Worm (Caenorhabditis elegans) whole organism, late embryonic: ENCODE results near the gene col-2.

ENCODE experiments used
- F13H6.1 ChIP-seq: sonication (generic microtip); optimal IDR thresholded peaks from 2 replicates; lab custom pipeline; 2016; ENCODE audit warnings: missing genetic modification characterization, missing compliant biosample characterization
- K09A11.1 ChIP-seq: sonication (generic microtip); optimal IDR thresholded peaks from 2 replicates; lab custom pipeline; 2017; ENCODE audit warnings: antibody characterized with exemption, mild to moderate bottlenecking, missing genetic modification characterization, missing compliant biosample characterization; ENCODE audit not compliant: insufficient read depth
- Y22D7AL.16 ChIP-seq: sonication (generic microtip); optimal IDR thresholded peaks from 2 replicates; lab custom pipeline; 2016; ENCODE audit warnings: missing genetic modification characterization, missing compliant biosample characterization
- ceh-22 ChIP-seq: sonication (generic microtip); optimal IDR thresholded peaks from 2 replicates; lab custom pipeline; 2017; ENCODE audit warnings: missing biosample characterization, missing genetic modification characterization
- ceh-24 ChIP-seq: sonication (generic microtip); optimal IDR thresholded peaks from 2 replicates; lab custom pipeline; 2016; ENCODE audit warnings: mild to moderate bottlenecking, missing genetic modification characterization, missing compliant biosample characterization
- ceh-48 ChIP-seq: sonication (generic microtip); optimal IDR thresholded peaks from 2 replicates; lab custom pipeline; 2016; ENCODE audit warnings: missing genetic modification characterization, inconsistent platforms, missing compliant biosample characterization
- che-1 ChIP-seq: sonication (generic microtip); optimal IDR thresholded peaks from 2 replicates; lab custom pipeline; 2016; ENCODE audit warnings: mild to moderate bottlenecking, missing genetic modification characterization, missing compliant biosample characterization
- fkh-10 ChIP-seq: fragments of 150-350 bp; optimal IDR thresholded peaks from 2 replicates; lab custom pipeline; 2014; ENCODE audit warnings: missing biosample characterization, missing genetic modification reagents, missing genetic modification characterization
- gmeb-2 ChIP-seq: sonication (generic microtip); optimal IDR thresholded peaks from 2 replicates; lab custom pipeline; 2016; ENCODE audit warnings: missing genetic modification characterization, inconsistent platforms, missing compliant biosample characterization
- hlh-13 ChIP-seq: fragments of 200-800 bp; sonication (Bioruptor generic); optimal IDR thresholded peaks from 2 replicates; lab custom pipeline; 2018; ENCODE audit warnings: mild to moderate bottlenecking, missing genetic modification characterization, missing compliant biosample characterization
- hlh-6 ChIP-seq: sonication (generic microtip); optimal IDR thresholded peaks from 2 replicates; lab custom pipeline; 2016; ENCODE audit warnings: missing genotype, missing genetic modification characterization, missing compliant biosample characterization
- lin-11 ChIP-seq: fragments of 200-800 bp; sonication (Bioruptor generic); optimal IDR thresholded peaks from 2 replicates; lab custom pipeline; 2018; ENCODE audit warnings: mild to moderate bottlenecking, missing genetic modification characterization, missing compliant biosample characterization
- odd-2 ChIP-seq: sonication (generic microtip); optimal IDR thresholded peaks from 2 replicates; lab custom pipeline; 2017; ENCODE audit warnings: antibody characterized with exemption, mild to moderate bottlenecking, missing genetic modification characterization, missing compliant biosample characterization
- pqm-1 ChIP-seq: sonication (generic microtip); optimal IDR thresholded peaks from 2 replicates; lab custom pipeline; 2016; ENCODE audit warnings: missing genetic modification characterization, missing compliant biosample characterization
- ref-2 ChIP-seq: sonication (generic microtip); optimal IDR thresholded peaks from 2 replicates; lab custom pipeline; 2016; ENCODE audit warnings: missing genetic modification characterization, missing compliant biosample characterization
- rnt-1 ChIP-seq: sonication (generic microtip); optimal IDR thresholded peaks from 2 replicates; lab custom pipeline; 2016; ENCODE audit warnings: missing genetic modification characterization, missing compliant biosample characterization
- sox-2 ChIP-seq: fragments of 200-800 bp; sonication (Bioruptor generic); IDR thresholded peaks from 2 replicates; pipeline ENCODE4 v1.3.6; 2022; ENCODE audit warnings: missing genetic modification reagents, missing genetic modification characterization, missing compliant biosample characterization
- tbx-2 ChIP-seq: sonication (generic microtip); optimal IDR thresholded peaks from 2 replicates; lab custom pipeline; 2016; ENCODE audit warnings: missing genetic modification characterization, missing compliant biosample characterization
- unc-86 ChIP-seq: sonication (generic microtip); optimal IDR thresholded peaks from 2 replicates; lab custom pipeline; 2016; ENCODE audit warnings: missing genetic modification characterization, missing compliant biosample characterization
- zip-5 ChIP-seq: sonication (generic microtip); optimal IDR thresholded peaks from 2 replicates; lab custom pipeline; 2016; ENCODE audit warnings: missing genetic modification characterization, missing compliant biosample characterization

col-2 gene

DNA sequence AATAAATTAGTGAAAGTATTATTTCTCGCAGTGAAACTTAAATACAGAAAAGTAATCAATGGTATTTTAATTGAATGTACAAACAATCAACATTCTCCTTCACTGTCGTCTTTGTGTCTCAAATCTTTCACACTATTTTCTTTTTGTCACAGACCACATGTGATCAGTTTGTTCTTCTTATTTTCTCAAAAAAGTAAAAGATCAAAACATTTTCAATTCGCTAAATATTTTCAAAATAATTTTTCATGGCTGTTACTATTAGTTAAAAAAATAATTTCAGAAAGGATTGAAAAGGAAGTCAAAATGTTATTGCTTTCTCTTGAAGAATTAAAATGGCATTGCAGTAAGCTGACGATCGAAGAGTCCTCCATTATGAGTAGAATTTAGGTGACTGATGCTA is 44.4 kb downstream of the col-2 start, which contains the start of gene dhs-31:
Gene dhs-31 (minus strand): TSS at position 101 of the 400 bp plus-strand sequence.
- TF ChIP-seq fkh-10 (GFP tag; lab: Kevin White, UChicago) (no peak), zip-5 (tag; lab: Kevin White, UChicago) (no peak), odd-2 (no peak), ref-2 (no peak), unc-86 (tag; lab: Kevin White, UChicago) (no peak)

DNA sequence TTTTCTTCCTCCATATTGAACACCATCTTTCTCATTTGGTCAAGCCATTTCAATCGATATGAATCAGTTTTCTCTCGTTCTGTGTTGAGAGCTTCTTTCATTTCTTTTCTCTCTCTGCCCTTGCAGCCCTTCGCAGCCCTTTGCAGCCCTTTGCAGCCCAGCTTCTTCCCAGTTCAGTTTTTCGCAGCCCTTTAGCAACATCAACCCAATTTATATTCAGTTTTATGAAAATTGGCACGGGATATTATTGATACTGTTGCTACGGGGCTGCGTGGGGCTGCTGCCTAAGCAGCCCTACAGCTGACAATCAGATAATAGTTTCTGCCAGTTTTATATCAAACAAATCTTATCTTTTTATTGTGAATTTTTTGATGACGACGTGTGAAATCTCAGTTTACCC is 48.3 kb downstream of the col-2 start, which contains the start of gene F44D12.10:
Gene F44D12.10 (minus strand): TSS at position 101 of the 400 bp plus-strand sequence.
- TF ChIP-seq ceh-48 (tag; lab: Kevin White, UChicago), result no peak
- TF ChIP-seq zip-5 (tag; lab: Kevin White, UChicago), result no peak
- TF ChIP-seq lin-11, result no peak
- TF ChIP-seq K09A11.1, result no peak
- TF ChIP-seq ceh-24 (tag; lab: Kevin White, UChicago), result no peak
- TF ChIP-seq rnt-1 (tag; lab: Kevin White, UChicago), result no peak
- no peak for TF ChIP-seq fkh-10 (GFP tag; lab: Kevin White, UChicago)
- no peak for TF ChIP-seq sox-2
- no peak for TF ChIP-seq gmeb-2 (tag; lab: Kevin White, UChicago)
- no peak for TF ChIP-seq ceh-22
- no peak for TF ChIP-seq che-1 (tag; lab: Kevin White, UChicago)
- no peak for TF ChIP-seq F13H6.1
- TF ChIP-seq Y22D7AL.16 (tag; lab: Kevin White, UChicago), result no peak
- no peak for TF ChIP-seq hlh-6 (tag; lab: Kevin White, UChicago)
- TF ChIP-seq pqm-1 (tag; lab: Kevin White, UChicago), result no peak
- TF ChIP-seq tbx-2 (tag; lab: Kevin White, UChicago), result no peak
- TF ChIP-seq hlh-13 (GFP tag; lab: Kevin White, UChicago), result no peak
